Worm (Caenorhabditis elegans): Measurements from ENCODE around the gene cgef-1.

ce11 chrX:2795054-2795453 is 23.2 kb downstream of the cgef-1 start:
- TF ChIP-seq mdt-29 (GFP tag; IDR thresholded peaks at IDR 0.05), result no peak
- TF ChIP-seq D1046.2 (GFP tag; IDR thresholded peaks at IDR 0.05), result no peak
- no peak for TF ChIP-seq lin-38 (GFP tag; IDR thresholded peaks at IDR 0.05)
- no peak for TF ChIP-seq unc-62 (GFP tag; optimal IDR thresholded peaks at IDR 0.05 in 1 of 2)
- no peak for TF ChIP-seq unc-62 (tag; optimal IDR thresholded peaks at IDR 0.05)
- no peak for TF ChIP-seq lin-39 (tag; optimal IDR thresholded peaks at IDR 0.05)
- no peak for TF ChIP-seq jun-1 (tag; optimal IDR thresholded peaks at IDR 0.05)

Measured in whole organism, L4 larva.